Fruit fly (Drosophila melanogaster): ENCODE data around the gene CG9451.

DNA sequence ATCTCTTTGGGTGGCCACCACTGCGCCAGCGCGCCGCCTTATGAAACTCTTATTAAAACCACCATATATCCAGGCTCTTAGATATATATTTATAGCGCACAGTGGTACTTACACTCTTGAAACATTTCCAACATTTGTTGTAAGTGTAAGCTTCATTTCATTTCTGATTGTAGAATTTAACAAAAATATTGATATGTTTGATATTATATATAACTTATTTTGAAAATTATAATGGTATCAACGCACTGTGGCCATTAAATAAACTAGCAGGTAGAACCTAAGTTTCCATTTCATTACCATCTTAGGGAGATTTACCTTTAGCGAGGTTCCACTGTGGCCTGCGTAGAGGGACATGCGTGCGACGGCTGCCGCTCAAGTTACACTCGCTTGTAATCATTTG, 24.1 kb upstream of the CG9451 start:
- TF ChIP-seq C15 (GFP tag; IDR thresholded peaks at IDR 0.05) (no peak), CG2202 (tag; optimal IDR thresholded peaks at IDR 0.05) (no peak), Sry-δ (GFP tag; optimal IDR thresholded peaks at IDR 0.05) (no peak), E2f2 (GFP tag; IDR thresholded peaks at IDR 0.05) (no peak), grau (tag; optimal IDR thresholded peaks at IDR 0.05) (no peak), CG4360 (GFP tag; IDR thresholded peaks at IDR 0.05) (no peak), CG14667 (GFP tag; IDR thresholded peaks at IDR 0.05) (no peak)
